Fruit fly (Drosophila melanogaster) whole organism, embryonic: ENCODE results near the gene Fum1.

ENCODE experiments used
- Aef1 ChIP-seq: fragments of 200-800 bp; sonication (Bioruptor generic); IDR thresholded peaks from 3 replicates; pipeline ENCODE4 v1.3.6; 2022; ENCODE audit warnings: missing biosample characterization, missing genetic modification characterization
- CG10267 ChIP-seq: fragments of 200-800 bp; sonication (Bioruptor generic); optimal IDR thresholded peaks from 2 replicates; lab custom pipeline; 2018; ENCODE audit warnings: missing biosample characterization, mild to moderate bottlenecking, missing genetic modification characterization, moderate library complexity
- CG11560 ChIP-seq: fragments of 200-800 bp; sonication (Bioruptor generic); IDR thresholded peaks from 3 replicates; pipeline ENCODE4 v1.3.6; 2022; ENCODE audit warnings: missing biosample characterization, missing genetic modification characterization
- CG11723 ChIP-seq: fragments of 200-800 bp; sonication (Bioruptor generic); optimal IDR thresholded peaks from 2 replicates; lab custom pipeline; 2017; ENCODE audit warnings: missing biosample characterization, mild to moderate bottlenecking, missing genetic modification characterization
- CG12942 ChIP-seq: fragments of 200-800 bp; sonication (Bioruptor generic); optimal IDR thresholded peaks from 3 replicates; lab custom pipeline; 2016; ENCODE audit warnings: missing biosample characterization, missing genetic modification characterization
- CG14860 ChIP-seq: fragments of 200-800 bp; sonication (Bioruptor generic); IDR thresholded peaks from 3 replicates; pipeline ENCODE4 v1.3.6; 2022; ENCODE audit warnings: missing biosample characterization, missing genetic modification characterization; ENCODE audit not compliant: partially characterized antibody
- CG15073 ChIP-seq: fragments of 200-800 bp; sonication (Bioruptor generic); optimal IDR thresholded peaks from 2 replicates; lab custom pipeline; 2016; ENCODE audit warnings: missing biosample characterization, missing genetic modification characterization
- CG3407 ChIP-seq: fragments of 200-800 bp; sonication (Bioruptor generic); optimal IDR thresholded peaks from 2 replicates; lab custom pipeline; 2018; ENCODE audit warnings: missing biosample characterization, mild to moderate bottlenecking, missing genetic modification characterization
- CG34376 ChIP-seq: fragments of 200-800 bp; sonication (Bioruptor generic); optimal IDR thresholded peaks from 2 replicates; lab custom pipeline; 2018; ENCODE audit warnings: missing biosample characterization, mild to moderate bottlenecking, missing genetic modification characterization
- CG4404 ChIP-seq: fragments of 200-800 bp; sonication (Bioruptor generic); IDR thresholded peaks from 2 replicates; pipeline ENCODE4 v1.3.6; 2022; ENCODE audit warnings: missing biosample characterization, missing genetic modification characterization
- CG6813 ChIP-seq: fragments of 200-800 bp; sonication (Bioruptor generic); optimal IDR thresholded peaks from 2 replicates; lab custom pipeline; 2017; ENCODE audit warnings: missing biosample characterization, missing genetic modification characterization, mild to moderate bottlenecking, moderate library complexity, missing genetic modification reagents
- CG8290 ChIP-seq, 3 experiments: fragments of 200-800 bp; sonication (Bioruptor generic); optimal IDR thresholded peaks; 2 replicates each; lab custom pipeline; 2016 to 2019; ENCODE audit warnings: missing biosample characterization in 3 of 3, missing genetic modification characterization in 3 of 3, mild to moderate bottlenecking in 2 of 3, moderate library complexity in 1 of 3
- Camta ChIP-seq: fragments of 200-800 bp; sonication (Bioruptor generic); optimal IDR thresholded peaks from 2 replicates; lab custom pipeline; 2016; ENCODE audit warnings: missing biosample characterization, missing genetic modification characterization
- Dad ChIP-seq: fragments of 200-800 bp; sonication (Bioruptor generic); optimal IDR thresholded peaks from 3 replicates; lab custom pipeline; 2016; ENCODE audit warnings: missing biosample characterization, missing genetic modification characterization
- Dip2 ChIP-seq: fragments of 200-800 bp; sonication (Bioruptor generic); IDR thresholded peaks from 2 replicates; pipeline ENCODE4 v1.3.6; 2022; ENCODE audit warnings: missing biosample characterization, missing genetic modification characterization
- Ets65A ChIP-seq: fragments of 200-800 bp; sonication (Bioruptor generic); peaks from one replicate; lab custom pipeline; 2016; ENCODE audit warnings: missing biosample characterization, missing genetic modification characterization
- Fer1 ChIP-seq: fragments of 200-800 bp; sonication (Bioruptor generic); optimal IDR thresholded peaks from 2 replicates; lab custom pipeline; 2017; ENCODE audit warnings: missing biosample characterization, mild to moderate bottlenecking, missing genetic modification characterization
- HLH4C ChIP-seq: fragments of 200-800 bp; sonication (Bioruptor generic); IDR thresholded peaks from 3 replicates; pipeline ENCODE4 v1.3.6; 2022; ENCODE audit warnings: missing biosample characterization, missing genetic modification characterization; ENCODE audit not compliant: partially characterized antibody
- Lim3 ChIP-seq: fragments of 200-800 bp; sonication (Bioruptor generic); IDR thresholded peaks from 2 replicates; pipeline ENCODE4 v1.3.6; 2022; ENCODE audit warnings: missing biosample characterization, missing genetic modification characterization
- Nf-YB ChIP-seq: fragments of 200-800 bp; sonication (Bioruptor generic); optimal IDR thresholded peaks from 3 replicates; lab custom pipeline; 2019; ENCODE audit warnings: missing biosample characterization, mild to moderate bottlenecking, missing genetic modification characterization, moderate library complexity
- Opbp ChIP-seq: fragments of 200-800 bp; sonication (Bioruptor generic); IDR thresholded peaks from 3 replicates; pipeline ENCODE4 v1.3.6; 2022; ENCODE audit warnings: missing biosample characterization, missing genetic modification characterization; ENCODE audit not compliant: partially characterized antibody
- Stat92E ChIP-seq, 3 experiments: fragments of >200 bp in 2 of 3; fragments of 200-800 bp in 1 of 3; sonication (Bioruptor generic) in 1 of 3; optimal IDR thresholded peaks; 2 replicates each; lab custom pipeline; 2017 to 2019; ENCODE audit warnings: missing biosample characterization in 3 of 3, missing genetic modification characterization in 3 of 3, mild to moderate bottlenecking in 1 of 3, moderate library complexity in 1 of 3
- ara ChIP-seq: fragments of 200-800 bp; sonication (Bioruptor generic); IDR thresholded peaks from 2 replicates; pipeline ENCODE4 v1.3.6; 2022; ENCODE audit warnings: missing biosample characterization, missing genetic modification characterization
- ash1 ChIP-seq: fragments of 200-800 bp; sonication (Bioruptor generic); optimal IDR thresholded peaks from 2 replicates; lab custom pipeline; 2018; ENCODE audit warnings: missing biosample characterization, mild to moderate bottlenecking, missing genetic modification characterization
- cas ChIP-seq: fragments of 200-800 bp; sonication (Bioruptor generic); IDR thresholded peaks from 2 replicates; pipeline ENCODE4 v1.3.6; 2022; ENCODE audit warnings: missing biosample characterization, missing genetic modification characterization
- crol ChIP-seq: fragments of 200-800 bp; sonication (Bioruptor generic); IDR thresholded peaks from 2 replicates; pipeline ENCODE4 v1.3.6; 2022; ENCODE audit warnings: missing biosample characterization, missing genetic modification characterization
- crp ChIP-seq, 2 experiments: fragments of 200-800 bp; sonication (Bioruptor generic); optimal IDR thresholded peaks; 2 replicates in 1 of 2; 3 replicates in 1 of 2; lab custom pipeline; 2017; ENCODE audit warnings: missing biosample characterization in 2 of 2, missing genetic modification characterization in 2 of 2, mild to moderate bottlenecking in 1 of 2, moderate library complexity in 1 of 2
- dimm ChIP-seq: fragments of 200-800 bp; sonication (Bioruptor generic); IDR thresholded peaks from 2 replicates; pipeline ENCODE4 v1.3.6; 2022; ENCODE audit warnings: missing biosample characterization, missing genetic modification characterization
- gcm ChIP-seq: fragments of 200-800 bp; sonication (Bioruptor generic); optimal IDR thresholded peaks from 2 replicates; lab custom pipeline; 2019; ENCODE audit warnings: missing biosample characterization, mild to moderate bottlenecking, missing genetic modification characterization, moderate library complexity
- gsb-n ChIP-seq: fragments of 200-800 bp; sonication (Bioruptor generic); optimal IDR thresholded peaks from 3 replicates; lab custom pipeline; 2018; ENCODE audit warnings: missing biosample characterization, mild to moderate bottlenecking, missing genetic modification characterization
- ind ChIP-seq: fragments of 200-800 bp; sonication (Bioruptor generic); optimal IDR thresholded peaks from 3 replicates; lab custom pipeline; 2016; ENCODE audit warnings: missing biosample characterization, missing genetic modification characterization
- klu ChIP-seq: fragments of 200-800 bp; sonication (Bioruptor generic); IDR thresholded peaks from 2 replicates; pipeline ENCODE4 v1.3.6; 2022; ENCODE audit warnings: missing biosample characterization, missing genetic modification characterization
- lab ChIP-seq: fragments of 200-800 bp; sonication (Bioruptor generic); optimal IDR thresholded peaks from 3 replicates; lab custom pipeline; 2017; ENCODE audit warnings: missing biosample characterization, missing genetic modification characterization, mild to moderate bottlenecking, moderate library complexity, missing genetic modification reagents
- lola ChIP-seq, 3 experiments: fragments of >200 bp in 2 of 3; fragments of 200-800 bp in 1 of 3; sonication (Bioruptor generic) in 1 of 3; optimal IDR thresholded peaks; 2 replicates each; lab custom pipeline; 2017 to 2019; ENCODE audit warnings: missing biosample characterization in 3 of 3, missing genetic modification characterization in 3 of 3, mild to moderate bottlenecking in 1 of 3, moderate library complexity in 1 of 3
- nmo ChIP-seq: fragments of 200-800 bp; sonication (Bioruptor generic); optimal IDR thresholded peaks from 2 replicates; lab custom pipeline; 2018; ENCODE audit warnings: missing biosample characterization, mild to moderate bottlenecking, missing genetic modification characterization, moderate library complexity
- phol ChIP-seq: fragments of 200-800 bp; sonication (Bioruptor generic); optimal IDR thresholded peaks from 3 replicates; lab custom pipeline; 2018; ENCODE audit warnings: missing biosample characterization, mild to moderate bottlenecking, missing genetic modification characterization, moderate library complexity
- ranshi ChIP-seq: fragments of 200-800 bp; sonication (Bioruptor generic); IDR thresholded peaks from 2 replicates; pipeline ENCODE4 v1.3.6; 2022; ENCODE audit warnings: missing biosample characterization, missing genetic modification characterization
- repo ChIP-seq: fragments of 200-800 bp; sonication (Bioruptor generic); optimal IDR thresholded peaks from 2 replicates; lab custom pipeline; 2016; ENCODE audit warnings: missing biosample characterization, missing genetic modification characterization
- row ChIP-seq: fragments of 200-800 bp; sonication (Bioruptor generic); IDR thresholded peaks from 3 replicates; pipeline ENCODE4 v1.3.6; 2022; ENCODE audit warnings: missing biosample characterization, missing genetic modification characterization
- sna ChIP-seq: fragments of 200-800 bp; sonication (Bioruptor generic); IDR thresholded peaks from 2 replicates; pipeline ENCODE4 v1.3.6; 2022; ENCODE audit warnings: missing biosample characterization, missing genetic modification characterization; ENCODE audit not compliant: partially characterized antibody
- so ChIP-seq: fragments of 200-800 bp; sonication (Bioruptor generic); IDR thresholded peaks from 3 replicates; pipeline ENCODE4 v1.3.6; 2022; ENCODE audit warnings: missing biosample characterization, missing genetic modification characterization
- toy ChIP-seq: fragments of 200-800 bp; sonication (Bioruptor generic); IDR thresholded peaks from 2 replicates; pipeline ENCODE4 v1.3.6; 2022; ENCODE audit warnings: missing biosample characterization, missing genetic modification characterization
- unc-4 ChIP-seq: fragments of 200-800 bp; sonication (Bioruptor generic); IDR thresholded peaks from 2 replicates; pipeline ENCODE4 v1.3.6; 2022; ENCODE audit warnings: missing biosample characterization, missing genetic modification characterization; ENCODE audit not compliant: partially characterized antibody

Fum1 gene

dm6 chrX:6673637-6674487 lies 4.4 kb upstream of the Fum1 start, which contains the start of the genes CG3198 and Mcm6 (continued):
- 0 out of 3 replicates have a peak, but pooled peaks have one; percentile 39 for TF ChIP-seq CG14860 (GFP tag; lab: Robert Waterston, UW)
- no peak for TF ChIP-seq ranshi (GFP tag; lab: Robert Waterston, UW)
- no peak for TF ChIP-seq CG4404 (GFP tag; lab: Robert Waterston, UW)
- TF ChIP-seq phol, result no peak
- TF ChIP-seq nmo, result peak; percentile 11
- peak; percentile 62 for TF ChIP-seq sna (GFP tag; lab: Robert Waterston, UW)
- no peak for TF ChIP-seq lab
- TF ChIP-seq, all 482 proteins: peak for 71

dm6 chrX:6678635-6679501 lies 644 bp downstream of the Fum1 start, which contains the start of gene ND-ASHI:
Gene ND-ASHI, minus strand, starts transcription at chrX:6679118.
- peak; percentile 83 for TF ChIP-seq CG10267 (tag; lab: Kevin White, UChicago)
- peak; percentile 91 for TF ChIP-seq klu (GFP tag; lab: Robert Waterston, UW)
- TF ChIP-seq unc-4 (GFP tag; lab: Robert Waterston, UW), result no peak
- no peak for TF ChIP-seq Stat92E (GFP tag; optimal IDR thresholded peaks at IDR 0.05; lab: Kevin White, UChicago)
- TF ChIP-seq CG3407 (GFP tag; lab: Kevin White, UChicago), result peak; percentile 84
- peak in 1 of 3 experiments; percentile 76 for TF ChIP-seq lola (GFP tag; optimal IDR thresholded peaks at IDR 0.05; lab: Kevin White, UChicago)
- TF ChIP-seq CG15073 (GFP tag; lab: Kevin White, UChicago), result peak; percentile 73
- TF ChIP-seq crol (GFP tag; lab: Robert Waterston, UW), result 0 out of 2 replicates have a peak, but pooled peaks have one; percentile 28
- TF ChIP-seq dimm (GFP tag; lab: Robert Waterston, UW), result peak; percentile 88
- TF ChIP-seq CG8290 (GFP tag; optimal IDR thresholded peaks at IDR 0.05; lab: Kevin White, UChicago), result peak; percentile 69
- TF ChIP-seq CG8290 (tag; optimal IDR thresholded peaks at IDR 0.05; lab: Kevin White, UChicago), result peak in 1 of 2 experiments; percentile 99
- peak; percentile 87 for TF ChIP-seq Camta (GFP tag; lab: Kevin White, UChicago)
- TF ChIP-seq so (GFP tag; lab: Robert Waterston, UW), result peak; percentile 94
- peak; percentile 96 for TF ChIP-seq Fer1
- peak; percentile 89 for TF ChIP-seq CG11560 (tag; lab: Robert Waterston, UW)
- TF ChIP-seq CG34376 (GFP tag; lab: Kevin White, UChicago), result peak; percentile 97
- peak; percentile 84 for TF ChIP-seq gsb-n (tag; lab: Kevin White, UChicago)
- TF ChIP-seq Ets65A (GFP tag; lab: Kevin White, UChicago), result peak; percentile 98
- TF ChIP-seq ara (GFP tag; lab: Robert Waterston, UW), result peak; percentile 94
- TF ChIP-seq CG12942 (GFP tag; lab: Kevin White, UChicago), result peak; percentile 87
- TF ChIP-seq cas (GFP tag; lab: Robert Waterston, UW), result peak; percentile 89
- peak; percentile 95 for TF ChIP-seq row (GFP tag; lab: Robert Waterston, UW)
- peak; percentile 96 for TF ChIP-seq CG6813 (GFP tag; lab: Kevin White, UChicago)
- TF ChIP-seq toy (GFP tag; lab: Robert Waterston, UW), result peak; percentile 94
- no peak for TF ChIP-seq HLH4C (GFP tag; lab: Robert Waterston, UW)
- TF ChIP-seq ash1 (GFP tag; lab: Kevin White, UChicago), result peak; percentile 91
- peak in 1 of 2 experiments; percentile 49 for TF ChIP-seq crp (GFP tag; optimal IDR thresholded peaks at IDR 0.05; lab: Kevin White, UChicago)
- TF ChIP-seq Aef1 (GFP tag; lab: Robert Waterston, UW), result peak; percentile 95
- TF ChIP-seq repo (GFP tag; lab: Kevin White, UChicago), result peak; percentile 86
- TF ChIP-seq CG11723, result peak; percentile 90
- TF ChIP-seq Dad (GFP tag; lab: Kevin White, UChicago), result peak; percentile 90
- TF ChIP-seq Nf-YB (GFP tag; lab: Kevin White, UChicago), result peak; percentile 75
- peak; percentile 95 for TF ChIP-seq ind (GFP tag; lab: Kevin White, UChicago)
- no peak for TF ChIP-seq Dip2 (GFP tag; lab: Robert Waterston, UW)
- TF ChIP-seq gcm (GFP tag; lab: Kevin White, UChicago), result peak; percentile 84
- no peak for TF ChIP-seq CG14860 (GFP tag; lab: Robert Waterston, UW)
- TF ChIP-seq Lim3, result peak; percentile 78
- TF ChIP-seq Opbp (GFP tag; lab: Robert Waterston, UW), result no peak
